Worm (Caenorhabditis elegans) whole organism, L1 larva: ENCODE results near the gene T19C3.2.
A peak's percentile ranks its signal among the peaks of the same experiment; 100 is the strongest.

Experiments used
- C34B4.2 ChIP-seq: sonication (generic microtip); optimal IDR thresholded peaks from 2 replicates; lab custom pipeline; 2017; ENCODE audit warnings: mild to moderate bottlenecking, missing genetic modification characterization, missing compliant biosample characterization
- Y116A8C.19 ChIP-seq: sonication (generic microtip); optimal IDR thresholded peaks from 2 replicates; lab custom pipeline; 2016; ENCODE audit warnings: missing compliant biosample characterization, missing genetic modification characterization, borderline replicate concordance
- aha-1 ChIP-seq: fragments of 150-350 bp; optimal IDR thresholded peaks from 2 replicates; lab custom pipeline; 2014; ENCODE audit warnings: missing biosample characterization, missing genetic modification characterization
- alr-1 ChIP-seq: fragments of 200-800 bp; sonication (Bioruptor generic); optimal IDR thresholded peaks from 2 replicates; lab custom pipeline; 2018; ENCODE audit warnings: borderline replicate concordance, mild to moderate bottlenecking, missing genetic modification characterization, missing compliant biosample characterization
- ama-1 ChIP-seq: fragments of 150-350 bp; optimal IDR thresholded peaks from 2 replicates; lab custom pipeline; 2014
- blmp-1 ChIP-seq: fragments of 150-350 bp; optimal IDR thresholded peaks from 2 replicates; lab custom pipeline; 2014; ENCODE audit warnings: missing biosample characterization, missing genetic modification characterization
- ceh-8 ChIP-seq: fragments of 200-800 bp; sonication (Bioruptor generic); optimal IDR thresholded peaks from 2 replicates; lab custom pipeline; 2018; ENCODE audit warnings: mild to moderate bottlenecking, missing genetic modification characterization, moderate library complexity, missing compliant biosample characterization
- ceh-90 ChIP-seq: sonication (generic microtip); optimal IDR thresholded peaks from 2 replicates; lab custom pipeline; 2016; ENCODE audit warnings: missing genetic modification characterization, missing compliant biosample characterization
- ces-1 ChIP-seq: fragments of 150-350 bp; optimal IDR thresholded peaks from 2 replicates; lab custom pipeline; 2014; ENCODE audit warnings: missing biosample characterization, missing genetic modification reagents, missing genetic modification characterization
- dsc-1 ChIP-seq: sonication (generic microtip); optimal IDR thresholded peaks from 2 replicates; lab custom pipeline; 2016; ENCODE audit warnings: mild to moderate bottlenecking, missing genetic modification characterization, missing compliant biosample characterization
- efl-1 ChIP-seq, 4 experiments: fragments of 150-350 bp; optimal IDR thresholded peaks in 3 of 4; peaks in 1 of 4; 1 replicate in 1 of 4; 2 replicates in 3 of 4; lab custom pipeline; 2014; ENCODE audit warnings: missing biosample characterization in 2 of 4, missing genetic modification characterization in 2 of 4, missing genetic modification reagents in 2 of 4
- elt-2 ChIP-seq: sonication (generic microtip); optimal IDR thresholded peaks from 2 replicates; lab custom pipeline; 2016; ENCODE audit warnings: missing genetic modification characterization, mild to moderate bottlenecking, inconsistent platforms, missing compliant biosample characterization, missing genetic modification reagents
- elt-3 ChIP-seq, 6 experiments: fragments of 150-350 bp in 1 of 6; sonication (generic microtip); optimal IDR thresholded peaks; 2 replicates each; lab custom pipeline; 2017 to 2018; ENCODE audit warnings: missing biosample characterization in 6 of 6, missing genetic modification characterization in 6 of 6, inconsistent platforms in 1 of 6
- ets-5 ChIP-seq: fragments of 200-800 bp; sonication (Bioruptor generic); IDR thresholded peaks from 2 replicates; pipeline ENCODE4 v1.3.6; 2022; ENCODE audit warnings: missing genetic modification characterization, missing compliant biosample characterization
- fkh-10 ChIP-seq: sonication (generic microtip); optimal IDR thresholded peaks from 2 replicates; lab custom pipeline; 2017; ENCODE audit warnings: missing biosample characterization, missing genetic modification reagents, missing genetic modification characterization
- fos-1 ChIP-seq: fragments of 150-350 bp; optimal IDR thresholded peaks from 2 replicates; lab custom pipeline; 2014; ENCODE audit warnings: missing biosample characterization, missing genetic modification characterization
- hlh-17 ChIP-seq: fragments of 200-800 bp; sonication (Bioruptor generic); optimal IDR thresholded peaks from 2 replicates; lab custom pipeline; 2018; ENCODE audit warnings: missing genetic modification characterization, mild to moderate bottlenecking, missing compliant biosample characterization, moderate library complexity, borderline replicate concordance
- hlh-4 ChIP-seq: sonication (generic microtip); optimal IDR thresholded peaks from 2 replicates; lab custom pipeline; 2016; ENCODE audit warnings: mild to moderate bottlenecking, missing genetic modification characterization, missing compliant biosample characterization
- irx-1 ChIP-seq: sonication (generic microtip); optimal IDR thresholded peaks from 2 replicates; lab custom pipeline; 2016; ENCODE audit warnings: missing genetic modification characterization, missing compliant biosample characterization
- jun-1 ChIP-seq: fragments of 150-350 bp; optimal IDR thresholded peaks from 2 replicates; lab custom pipeline; 2014; ENCODE audit warnings: missing biosample characterization, missing genetic modification reagents, missing genetic modification characterization
- lin-39 ChIP-seq: fragments of 150-350 bp; optimal IDR thresholded peaks from 2 replicates; lab custom pipeline; 2014; ENCODE audit warnings: missing biosample characterization, missing genetic modification reagents, missing genetic modification characterization
- lir-3 ChIP-seq: sonication (generic microtip); optimal IDR thresholded peaks from 2 replicates; lab custom pipeline; 2016; ENCODE audit warnings: mild to moderate bottlenecking, missing genetic modification characterization, moderate library complexity, missing compliant biosample characterization; ENCODE audit not compliant: poor library complexity
- mab-9 ChIP-seq: fragments of 200-800 bp; sonication (Bioruptor generic); IDR thresholded peaks from 2 replicates; pipeline ENCODE4 v1.3.6; 2022; ENCODE audit warnings: missing genetic modification reagents, missing genetic modification characterization, missing compliant biosample characterization
- mep-1 ChIP-seq: fragments of 150-350 bp; optimal IDR thresholded peaks from 2 replicates; lab custom pipeline; 2014; ENCODE audit warnings: missing biosample characterization, missing genetic modification characterization
- nhr-11 ChIP-seq: fragments of 150-350 bp; optimal IDR thresholded peaks from 2 replicates; lab custom pipeline; 2014; ENCODE audit warnings: missing biosample characterization, missing genetic modification characterization
- nhr-12 ChIP-seq: sonication (generic microtip); optimal IDR thresholded peaks from 2 replicates; lab custom pipeline; 2017; ENCODE audit warnings: missing biosample characterization, missing genetic modification characterization
- nhr-237 ChIP-seq: fragments of 150-350 bp; optimal IDR thresholded peaks from 2 replicates; lab custom pipeline; 2014; ENCODE audit warnings: missing biosample characterization, missing genetic modification characterization
- nhr-28 ChIP-seq: fragments of 150-350 bp; optimal IDR thresholded peaks from 2 replicates; lab custom pipeline; 2014; ENCODE audit warnings: missing biosample characterization, missing genetic modification characterization
- nhr-47 ChIP-seq: sonication (generic microtip); optimal IDR thresholded peaks from 2 replicates; lab custom pipeline; 2016; ENCODE audit warnings: mild to moderate bottlenecking, missing genetic modification characterization, moderate library complexity, missing compliant biosample characterization
- nhr-76 ChIP-seq: sonication (generic microtip); optimal IDR thresholded peaks from 2 replicates; lab custom pipeline; 2017; ENCODE audit warnings: missing biosample characterization, missing genetic modification characterization
- nhr-85 ChIP-seq: sonication (generic microtip); peaks from one replicate; lab custom pipeline; 2016; ENCODE audit warnings: missing genetic modification characterization, inconsistent platforms, missing compliant biosample characterization
- nhr-90 ChIP-seq: sonication (generic microtip); optimal IDR thresholded peaks from 2 replicates; lab custom pipeline; 2016; ENCODE audit warnings: mild to moderate bottlenecking, missing genetic modification characterization, missing compliant biosample characterization; ENCODE audit not compliant: poor library complexity
- pag-3 ChIP-seq: sonication (generic microtip); optimal IDR thresholded peaks from 2 replicates; lab custom pipeline; 2017; ENCODE audit warnings: missing genetic modification characterization, mild to moderate bottlenecking, missing compliant biosample characterization, antibody characterized with exemption, borderline replicate concordance; ENCODE audit not compliant: insufficient read depth
- pqm-1 ChIP-seq: sonication (generic microtip); optimal IDR thresholded peaks from 3 replicates; lab custom pipeline; 2017; ENCODE audit warnings: missing biosample characterization, missing genetic modification characterization
- rnt-1 ChIP-seq: sonication (generic microtip); optimal IDR thresholded peaks from 2 replicates; lab custom pipeline; 2016; ENCODE audit warnings: mild to moderate bottlenecking, missing genetic modification characterization, moderate library complexity, missing compliant biosample characterization
- skn-1 ChIP-seq: fragments of 150-350 bp; optimal IDR thresholded peaks from 2 replicates; lab custom pipeline; 2014; ENCODE audit warnings: missing biosample characterization, missing genetic modification characterization
- snpc-4 ChIP-seq: fragments of 150-350 bp; optimal IDR thresholded peaks from 2 replicates; lab custom pipeline; 2014; ENCODE audit warnings: missing biosample characterization, missing genetic modification characterization
- snu-23 ChIP-seq: sonication (generic microtip); optimal IDR thresholded peaks from 2 replicates; lab custom pipeline; 2016; ENCODE audit warnings: missing genetic modification characterization, missing compliant biosample characterization
- swsn-7 ChIP-seq: sonication (generic microtip); optimal IDR thresholded peaks from 2 replicates; lab custom pipeline; 2016; ENCODE audit warnings: missing genetic modification characterization, missing compliant biosample characterization
- tlp-1 ChIP-seq: fragments of 150-350 bp; optimal IDR thresholded peaks from 2 replicates; lab custom pipeline; 2014; ENCODE audit warnings: missing biosample characterization, missing genetic modification characterization
- unc-130 ChIP-seq: fragments of 150-350 bp; optimal IDR thresholded peaks from 2 replicates; lab custom pipeline; 2017; ENCODE audit warnings: missing biosample characterization, missing genetic modification characterization, inconsistent platforms
- unc-62 ChIP-seq: fragments of 150-350 bp; optimal IDR thresholded peaks from 2 replicates; lab custom pipeline; 2014; ENCODE audit warnings: missing biosample characterization, missing genetic modification reagents, missing genetic modification characterization
- xbp-1 ChIP-seq: sonication (generic microtip); optimal IDR thresholded peaks from 2 replicates; lab custom pipeline; 2016; ENCODE audit warnings: missing genetic modification characterization, missing compliant biosample characterization
- zag-1 ChIP-seq: fragments of 150-350 bp; optimal IDR thresholded peaks from 2 replicates; lab custom pipeline; 2014; ENCODE audit warnings: missing biosample characterization, missing genetic modification characterization

The T19C3.2 gene

DNA sequence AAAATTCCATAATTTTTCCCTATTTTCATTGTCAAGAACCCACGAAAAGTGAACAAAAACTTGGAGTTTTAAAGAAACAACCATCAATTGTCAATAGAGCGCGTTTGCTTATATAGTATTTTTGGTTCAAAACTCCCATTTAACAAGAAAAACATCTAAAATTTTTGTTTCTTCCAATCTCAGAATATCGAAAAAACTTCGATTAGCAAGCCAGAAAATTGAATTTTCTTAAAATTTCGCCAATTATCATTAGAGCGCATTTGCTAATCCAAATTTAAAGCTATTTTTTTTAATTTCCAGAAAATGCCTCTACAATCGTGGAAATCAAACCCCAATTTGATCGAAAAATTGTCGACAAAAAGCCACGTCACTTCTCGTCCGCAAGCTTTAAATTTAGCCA lies 29.1 kb upstream of the T19C3.2 start, which contains the start of gene orai-1:
orai-1 (plus strand) TSS at position 301 of the 400 bp plus-strand sequence.
- no peak for TF ChIP-seq irx-1
- no peak for TF ChIP-seq alr-1 (tag; lab: Kevin White, UChicago)
- TF ChIP-seq jun-1 (tag; lab: Kevin White, UChicago): no peak
- TF ChIP-seq aha-1 (tag; lab: Kevin White, UChicago): no peak
- TF ChIP-seq nhr-85: no peak
- TF ChIP-seq ama-1 (lab: Kevin White, UChicago): no peak
- TF ChIP-seq C34B4.2 (tag; lab: Kevin White, UChicago): no peak
- TF ChIP-seq pag-3 (tag; lab: Kevin White, UChicago): no peak
- TF ChIP-seq nhr-47 (tag; lab: Kevin White, UChicago): no peak
- no peak for TF ChIP-seq elt-2
- no peak for TF ChIP-seq rnt-1 (tag; lab: Kevin White, UChicago)
- no peak for TF ChIP-seq hlh-17 (GFP tag; lab: Kevin White, UChicago)
- no peak for TF ChIP-seq snu-23
- no peak for TF ChIP-seq xbp-1
- no peak for TF ChIP-seq unc-130
- TF ChIP-seq pqm-1 (tag; lab: Kevin White, UChicago): no peak
- no peak for TF ChIP-seq blmp-1 (tag; lab: Kevin White, UChicago)

DNA sequence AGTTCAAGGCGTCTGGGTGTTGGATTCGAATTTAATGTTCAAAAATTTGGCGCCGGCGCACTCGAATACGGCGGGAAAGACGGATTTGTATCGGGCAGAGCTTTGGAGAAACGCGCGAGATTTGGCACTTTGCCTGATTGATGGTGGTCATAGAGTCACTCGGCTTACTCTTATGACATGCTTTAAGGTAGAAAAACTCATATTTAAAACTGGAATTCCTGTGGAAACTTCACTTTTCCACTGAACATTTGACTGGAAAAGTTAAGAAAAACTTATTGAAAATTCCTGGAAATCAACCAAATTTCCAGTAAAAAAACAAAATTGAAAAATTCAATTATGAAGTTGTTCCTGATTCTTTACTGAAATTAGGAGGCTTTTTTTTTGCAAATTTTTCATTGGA lies 27.3 kb upstream of the T19C3.2 start:
- no peak for TF ChIP-seq rnt-1 (tag; lab: Kevin White, UChicago)
- TF ChIP-seq nhr-11 (tag; lab: Kevin White, UChicago): no peak
- TF ChIP-seq elt-3 (tag; optimal IDR thresholded peaks at IDR 0.05; lab: Kevin White, UChicago): no peak
- no peak for TF ChIP-seq efl-1 (optimal IDR thresholded peaks at IDR 0.05; lab: Kevin White, UChicago)
- peak in 1 of 2 experiments; percentile 76 for TF ChIP-seq efl-1 (GFP tag; optimal IDR thresholded peaks at IDR 0.05 in 1 of 2; lab: Kevin White, UChicago)
- TF ChIP-seq mab-9 (GFP tag; lab: Robert Waterston, UW): no peak
- no peak for TF ChIP-seq mep-1 (tag; lab: Kevin White, UChicago)
- TF ChIP-seq lin-39: no peak
- TF ChIP-seq, all 84 proteins: peak for 1

DNA sequence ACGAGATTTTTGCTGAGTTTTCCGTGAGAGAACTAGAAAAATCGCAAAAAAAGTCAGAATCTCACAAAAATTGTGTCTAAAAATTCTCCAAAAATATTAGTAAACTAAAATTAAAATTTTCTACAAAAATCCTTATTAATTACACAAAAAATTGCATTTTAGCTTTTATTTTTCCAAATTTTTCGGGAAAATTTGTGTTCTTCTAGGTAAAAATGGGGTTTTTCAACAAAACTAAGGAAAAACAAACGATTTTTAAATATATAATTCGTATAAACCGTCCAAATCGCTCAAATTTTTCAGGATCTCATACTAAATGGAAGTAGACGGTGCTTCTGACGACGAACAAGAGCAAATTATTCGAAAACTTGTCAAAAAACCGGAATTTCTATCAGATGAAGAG lies 24.4 kb upstream of the T19C3.2 start, which contains the start of gene W06E11.1:
W06E11.1 (plus strand) TSS at position 301 of the 400 bp plus-strand sequence.
- TF ChIP-seq xbp-1 (no peak), lir-3 (no peak), unc-62 (GFP tag; lab: Kevin White, UChicago) (no peak), ama-1 (lab: Kevin White, UChicago) (no peak), irx-1 (no peak), snu-23 (no peak), nhr-11 (tag; lab: Kevin White, UChicago) (no peak), tlp-1 (tag; lab: Kevin White, UChicago) (no peak), fos-1 (no peak), ces-1 (GFP tag; lab: Kevin White, UChicago) (no peak)

- TF ChIP-seq dsc-1 (tag; lab: Kevin White, UChicago): peak; percentile 49
- peak; percentile 69 for TF ChIP-seq nhr-237 (tag; lab: Kevin White, UChicago)
- peak; percentile 24 for TF ChIP-seq fkh-10 (GFP tag; lab: Kevin White, UChicago)
- peak; percentile 70 for TF ChIP-seq xbp-1
- TF ChIP-seq swsn-7 (tag; lab: Kevin White, UChicago): peak; percentile 70
- TF ChIP-seq hlh-4 (tag; lab: Kevin White, UChicago): no peak
- TF ChIP-seq irx-1: peak; percentile 77
- TF ChIP-seq ets-5 (GFP tag; lab: Robert Waterston, UW): no peak
- TF ChIP-seq nhr-76: no peak
- peak; percentile 76 for TF ChIP-seq rnt-1 (tag; lab: Kevin White, UChicago)
- TF ChIP-seq mep-1 (tag; lab: Kevin White, UChicago): peak; percentile 77
- TF ChIP-seq unc-62 (GFP tag; lab: Kevin White, UChicago): no peak
- no peak for TF ChIP-seq nhr-11 (tag; lab: Kevin White, UChicago)
- peak; percentile 4 for TF ChIP-seq lin-39
- peak; percentile 88 for TF ChIP-seq nhr-90 (tag; lab: Kevin White, UChicago)
- no peak for TF ChIP-seq ces-1 (GFP tag; lab: Kevin White, UChicago)
- peak; percentile 18 for TF ChIP-seq blmp-1 (tag; lab: Kevin White, UChicago)
- TF ChIP-seq Y116A8C.19 (tag; lab: Kevin White, UChicago): peak; percentile 3
- TF ChIP-seq nhr-47 (tag; lab: Kevin White, UChicago): peak; percentile 88
- TF ChIP-seq nhr-12 (tag; lab: Kevin White, UChicago): no peak
- peak; percentile 27 for TF ChIP-seq skn-1 (tag; lab: Kevin White, UChicago)
- TF ChIP-seq ceh-90 (tag; lab: Kevin White, UChicago): peak; percentile 66
- no peak for TF ChIP-seq elt-3 (tag; optimal IDR thresholded peaks at IDR 0.05; lab: Kevin White, UChicago)
- TF ChIP-seq ceh-8 (GFP tag; lab: Kevin White, UChicago): peak; percentile 13
- TF ChIP-seq alr-1 (tag; lab: Kevin White, UChicago): no peak
- peak; percentile 34 for TF ChIP-seq zag-1 (tag; lab: Kevin White, UChicago)
- TF ChIP-seq nhr-28: no peak
- TF ChIP-seq snpc-4: peak; percentile 48
These were observed 22.9 kb upstream of the T19C3.2 start, which contains the start of the genes tag-266 and tag-267 for ce11 chrIII:640198-640803. Gene tag-266 (minus strand): TSS chrIII:640226. Gene tag-267 (plus strand): TSS chrIII:640790.
